Fruit fly (Drosophila melanogaster) whole organism, embryonic: ENCODE data around the gene CG5498.

Source experiments
- B-H1 ChIP-seq: fragments of 200-800 bp; sonication (Bioruptor generic); IDR thresholded peaks from 3 replicates; pipeline ENCODE4 v1.3.6; 2022; ENCODE audit warnings: missing biosample characterization, missing genetic modification characterization
- CG11504 ChIP-seq: fragments of 200-800 bp; sonication (Bioruptor generic); optimal IDR thresholded peaks from 3 replicates; lab custom pipeline; 2019; ENCODE audit warnings: missing biosample characterization, mild to moderate bottlenecking, missing genetic modification characterization, moderate library complexity
- CG12942 ChIP-seq: fragments of 200-800 bp; sonication (Bioruptor generic); optimal IDR thresholded peaks from 3 replicates; lab custom pipeline; 2016; ENCODE audit warnings: missing biosample characterization, missing genetic modification characterization
- CG14667 ChIP-seq: fragments of 200-800 bp; sonication (Bioruptor generic); IDR thresholded peaks from 2 replicates; pipeline ENCODE4 v1.3.6; 2022; ENCODE audit warnings: missing biosample characterization, missing genetic modification characterization
- CG18011 ChIP-seq: fragments of 200-800 bp; sonication (Bioruptor generic); optimal IDR thresholded peaks from 2 replicates; lab custom pipeline; 2017; ENCODE audit warnings: missing biosample characterization, missing genetic modification characterization, mild to moderate bottlenecking, moderate library complexity, missing genotype
- CG18599 ChIP-seq: fragments of 200-800 bp; sonication (Bioruptor generic); optimal IDR thresholded peaks from 3 replicates; lab custom pipeline; 2017; ENCODE audit warnings: missing biosample characterization, missing genetic modification characterization, mild to moderate bottlenecking, moderate library complexity, missing genetic modification reagents
- CG2116 ChIP-seq: fragments of 200-800 bp; sonication (Bioruptor generic); optimal IDR thresholded peaks from 3 replicates; lab custom pipeline; 2018; ENCODE audit warnings: missing biosample characterization, mild to moderate bottlenecking, missing genetic modification characterization
- CG2199 ChIP-seq: fragments of 200-800 bp; sonication (Bioruptor generic); IDR thresholded peaks from 3 replicates; pipeline ENCODE4 v1.3.6; 2022; ENCODE audit warnings: missing biosample characterization, missing genetic modification characterization
- CG6791 ChIP-seq: fragments of 200-800 bp; sonication (Bioruptor generic); IDR thresholded peaks from 3 replicates; pipeline ENCODE4 v1.3.6; 2022; ENCODE audit warnings: missing biosample characterization, missing genetic modification characterization; ENCODE audit not compliant: partially characterized antibody
- CG6813 ChIP-seq: fragments of 200-800 bp; sonication (Bioruptor generic); optimal IDR thresholded peaks from 2 replicates; lab custom pipeline; 2017; ENCODE audit warnings: missing biosample characterization, missing genetic modification characterization, mild to moderate bottlenecking, moderate library complexity, missing genetic modification reagents
- CG7271 ChIP-seq: fragments of 200-800 bp; sonication (Bioruptor generic); optimal IDR thresholded peaks from 2 replicates; lab custom pipeline; 2018; ENCODE audit warnings: missing biosample characterization, mild to moderate bottlenecking, missing genetic modification characterization, moderate library complexity
- CG7372 ChIP-seq: fragments of 200-800 bp; sonication (Bioruptor generic); IDR thresholded peaks from 2 replicates; pipeline ENCODE4 v1.3.6; 2022; ENCODE audit warnings: missing biosample characterization, missing genetic modification characterization
- CG7745 ChIP-seq: fragments of 200-800 bp; sonication (Bioruptor generic); optimal IDR thresholded peaks from 2 replicates; lab custom pipeline; 2018; ENCODE audit warnings: missing biosample characterization, mild to moderate bottlenecking, missing genetic modification characterization, moderate library complexity
- CG9876 ChIP-seq: fragments of 200-800 bp; sonication (Bioruptor generic); optimal IDR thresholded peaks from 2 replicates; lab custom pipeline; 2016; ENCODE audit warnings: missing biosample characterization, missing genetic modification characterization
- Dbx ChIP-seq: fragments of 200-800 bp; sonication (Bioruptor generic); IDR thresholded peaks from 3 replicates; pipeline ENCODE4 v1.3.6; 2022; ENCODE audit warnings: missing biosample characterization, missing genetic modification characterization
- Doc3 ChIP-seq: fragments of 200-800 bp; sonication (Bioruptor generic); IDR thresholded peaks from 3 replicates; pipeline ENCODE4 v1.3.6; 2022; ENCODE audit warnings: missing biosample characterization, missing genetic modification characterization; ENCODE audit not compliant: partially characterized antibody
- ERR ChIP-seq: fragments of 200-800 bp; sonication (Bioruptor generic); optimal IDR thresholded peaks from 2 replicates; lab custom pipeline; 2016; ENCODE audit warnings: missing biosample characterization, missing genetic modification characterization
- Gug ChIP-seq: fragments of 200-800 bp; sonication (Bioruptor generic); IDR thresholded peaks from 4 replicates; pipeline ENCODE4 v1.3.6; 2022; ENCODE audit warnings: missing biosample characterization, missing genetic modification characterization
- Hr39 ChIP-seq: fragments of >200 bp; optimal IDR thresholded peaks from 2 replicates; lab custom pipeline; 2017
- Hr51 ChIP-seq, 2 experiments: fragments of 200-800 bp; sonication (Bioruptor generic); optimal IDR thresholded peaks; 2 replicates in 1 of 2; 3 replicates in 1 of 2; lab custom pipeline; 2016 to 2018; ENCODE audit warnings: missing biosample characterization in 2 of 2, missing genetic modification characterization in 2 of 2, mild to moderate bottlenecking in 1 of 2, moderate library complexity in 1 of 2
- Jarid2 ChIP-seq: fragments of 200-800 bp; sonication (Bioruptor generic); optimal IDR thresholded peaks from 3 replicates; lab custom pipeline; 2017; ENCODE audit warnings: mild to moderate bottlenecking, missing biosample characterization, missing genetic modification reagents, missing genetic modification characterization
- Med ChIP-seq: fragments of 200-800 bp; sonication (Bioruptor generic); peaks from one replicate; lab custom pipeline; 2016; ENCODE audit warnings: missing biosample characterization, missing genetic modification characterization, mild to moderate bottlenecking, inconsistent platforms, moderate library complexity
- Mes4 ChIP-seq: fragments of 200-800 bp; sonication (Bioruptor generic); optimal IDR thresholded peaks from 2 replicates; lab custom pipeline; 2016; ENCODE audit warnings: missing biosample characterization, missing genetic modification characterization
- Myb ChIP-seq: fragments of 200-800 bp; sonication (Bioruptor generic); optimal IDR thresholded peaks from 2 replicates; lab custom pipeline; 2016; ENCODE audit warnings: missing biosample characterization, missing genetic modification characterization
- Optix ChIP-seq: fragments of 200-800 bp; sonication (Bioruptor generic); IDR thresholded peaks from 3 replicates; pipeline ENCODE4 v1.3.6; 2022; ENCODE audit warnings: missing biosample characterization, missing genetic modification characterization
- Poxn ChIP-seq: fragments of 200-800 bp; sonication (Bioruptor generic); IDR thresholded peaks from 2 replicates; pipeline ENCODE4 v1.3.6; 2022; ENCODE audit warnings: missing biosample characterization, missing genetic modification characterization
- Scr ChIP-seq: fragments of 200-800 bp; sonication (Bioruptor generic); IDR thresholded peaks from 2 replicates; pipeline ENCODE4 v1.3.6; 2022; ENCODE audit warnings: missing biosample characterization, missing genetic modification characterization; ENCODE audit not compliant: partially characterized antibody
- Vsx1 ChIP-seq: fragments of 200-800 bp; sonication (Bioruptor generic); optimal IDR thresholded peaks from 2 replicates; lab custom pipeline; 2017; ENCODE audit warnings: missing biosample characterization, mild to moderate bottlenecking, missing genetic modification characterization, missing genetic modification reagents
- ara ChIP-seq: fragments of 200-800 bp; sonication (Bioruptor generic); IDR thresholded peaks from 2 replicates; pipeline ENCODE4 v1.3.6; 2022; ENCODE audit warnings: missing biosample characterization, missing genetic modification characterization
- bbx ChIP-seq: fragments of 200-800 bp; sonication (Bioruptor generic); IDR thresholded peaks from 2 replicates; pipeline ENCODE4 v1.3.6; 2022; ENCODE audit warnings: missing biosample characterization, missing genetic modification characterization; ENCODE audit not compliant: partially characterized antibody
- bcd ChIP-seq: fragments of 200-800 bp; sonication (Bioruptor generic); optimal IDR thresholded peaks from 2 replicates; lab custom pipeline; 2017; ENCODE audit warnings: missing biosample characterization, mild to moderate bottlenecking, missing genetic modification characterization
- bowl ChIP-seq: fragments of 200-800 bp; sonication (Bioruptor generic); IDR thresholded peaks from 2 replicates; pipeline ENCODE4 v1.3.6; 2022; ENCODE audit warnings: missing biosample characterization, missing genetic modification characterization
- chif ChIP-seq, 2 experiments: fragments of 200-800 bp; sonication (Bioruptor generic); optimal IDR thresholded peaks; 3 replicates each; lab custom pipeline; 2016; ENCODE audit warnings: missing biosample characterization in 2 of 2, missing genetic modification characterization in 2 of 2
- corto ChIP-seq: fragments of 200-800 bp; sonication (Bioruptor generic); optimal IDR thresholded peaks from 2 replicates; lab custom pipeline; 2016; ENCODE audit warnings: missing biosample characterization, mild to moderate bottlenecking, missing genetic modification characterization, moderate library complexity
- gcm2 ChIP-seq: fragments of 200-800 bp; sonication (Bioruptor generic); optimal IDR thresholded peaks from 2 replicates; lab custom pipeline; 2016; ENCODE audit warnings: missing biosample characterization, missing genetic modification characterization
- gfzf ChIP-seq: fragments of 200-800 bp; sonication (Bioruptor generic); optimal IDR thresholded peaks from 2 replicates; lab custom pipeline; 2016; ENCODE audit warnings: missing biosample characterization, mild to moderate bottlenecking, missing genetic modification characterization, moderate library complexity
- ham ChIP-seq: fragments of 200-800 bp; sonication (Bioruptor generic); IDR thresholded peaks from 2 replicates; pipeline ENCODE4 v1.3.6; 2022; ENCODE audit warnings: missing biosample characterization, missing genetic modification characterization
- ken ChIP-seq: fragments of 200-800 bp; sonication (Bioruptor generic); IDR thresholded peaks from 3 replicates; pipeline ENCODE4 v1.3.6; 2022; ENCODE audit warnings: missing biosample characterization, missing genetic modification characterization
- luna ChIP-seq: fragments of 200-800 bp; sonication (Bioruptor generic); optimal IDR thresholded peaks from 2 replicates; lab custom pipeline; 2016; ENCODE audit warnings: missing biosample characterization, missing genetic modification characterization
- nau ChIP-seq: fragments of 200-800 bp; sonication (Bioruptor generic); optimal IDR thresholded peaks from 3 replicates; lab custom pipeline; 2017; ENCODE audit warnings: missing biosample characterization, mild to moderate bottlenecking, missing genetic modification characterization, missing genetic modification reagents
- pan ChIP-seq, 4 experiments: fragments of >200 bp in 3 of 4; fragments of 200-800 bp in 1 of 4; sonication (Bioruptor generic) in 1 of 4; optimal IDR thresholded peaks in 3 of 4; IDR thresholded peaks in 1 of 4; 2 replicates each; pipeline versions ENCODE4 v1.3.6 to Lab custom; 2017 to 2022; ENCODE audit warnings: missing biosample characterization in 2 of 4, missing genetic modification characterization in 2 of 4, mixed read lengths in 1 of 4
- pzg ChIP-seq: fragments of 200-800 bp; sonication (Bioruptor generic); optimal IDR thresholded peaks from 3 replicates; lab custom pipeline; 2018; ENCODE audit warnings: missing biosample characterization, mild to moderate bottlenecking, missing genetic modification characterization, moderate library complexity
- ranshi ChIP-seq: fragments of 200-800 bp; sonication (Bioruptor generic); IDR thresholded peaks from 2 replicates; pipeline ENCODE4 v1.3.6; 2022; ENCODE audit warnings: missing biosample characterization, missing genetic modification characterization
- ro ChIP-seq: fragments of 200-800 bp; sonication (Bioruptor generic); IDR thresholded peaks from 2 replicates; pipeline ENCODE4 v1.3.6; 2022; ENCODE audit warnings: missing biosample characterization, missing genetic modification characterization
- sc ChIP-seq, 3 experiments: fragments of >200 bp in 2 of 3; fragments of 200-800 bp in 1 of 3; sonication (Bioruptor generic) in 1 of 3; optimal IDR thresholded peaks; 2 replicates in 2 of 3; 3 replicates in 1 of 3; lab custom pipeline; 2017; ENCODE audit warnings: mild to moderate bottlenecking in 1 of 3, missing biosample characterization in 1 of 3, missing genetic modification characterization in 1 of 3, missing genetic modification reagents in 1 of 3
- sna ChIP-seq: fragments of 200-800 bp; sonication (Bioruptor generic); IDR thresholded peaks from 2 replicates; pipeline ENCODE4 v1.3.6; 2022; ENCODE audit warnings: missing biosample characterization, missing genetic modification characterization; ENCODE audit not compliant: partially characterized antibody
- tap ChIP-seq: fragments of 200-800 bp; optimal IDR thresholded peaks from 3 replicates; lab custom pipeline; 2019; ENCODE audit warnings: missing biosample characterization, mild to moderate bottlenecking, missing genetic modification characterization, moderate library complexity
- toy ChIP-seq: fragments of 200-800 bp; sonication (Bioruptor generic); IDR thresholded peaks from 2 replicates; pipeline ENCODE4 v1.3.6; 2022; ENCODE audit warnings: missing biosample characterization, missing genetic modification characterization
- yki ChIP-seq: fragments of >200 bp; optimal IDR thresholded peaks from 3 replicates; lab custom pipeline; 2018
- z ChIP-seq: fragments of 200-800 bp; sonication (Bioruptor generic); IDR thresholded peaks from 3 replicates; pipeline ENCODE4 v1.3.6; 2022; ENCODE audit warnings: missing biosample characterization, missing genetic modification characterization

The CG5498 gene

dm6 chr3L:20427449-20427848 is 43.5 kb upstream of the CG5498 start, which contains the start of gene CG5274 (continued):
- TF ChIP-seq bbx (GFP tag; lab: Robert Waterston, UW) (peak; percentile 52; the same call in 1 of the 2 replicates), bcd (GFP tag; lab: Kevin White, UChicago) (no peak), Gug (no peak), CG12942 (GFP tag; lab: Kevin White, UChicago) (no peak), sna (GFP tag; lab: Robert Waterston, UW) (0 out of 2 replicates have a peak, but pooled peaks have one; percentile 26), Hr51 (GFP tag; optimal IDR thresholded peaks at IDR 0.05; lab: Kevin White, UChicago) (no peak), Hr39 (lab: Kevin White, UChicago) (no peak), luna (no peak), ken (GFP tag; lab: Robert Waterston, UW) (no peak), Myb (GFP tag; lab: Kevin White, UChicago) (peak; percentile 62), Med (peak; percentile 13), Vsx1 (GFP tag; lab: Kevin White, UChicago) (no peak), corto (GFP tag; lab: Kevin White, UChicago) (no peak), pzg (GFP tag; lab: Kevin White, UChicago) (peak; percentile 51), ranshi (GFP tag; lab: Robert Waterston, UW) (no peak), B-H1 (no peak), CG14667 (GFP tag; lab: Robert Waterston, UW) (no peak), Mes4 (GFP tag; lab: Kevin White, UChicago) (no peak), CG9876 (GFP tag; lab: Kevin White, UChicago) (no peak), CG6791 (GFP tag; lab: Robert Waterston, UW) (peak; percentile 70), nau (no peak), ro (GFP tag; lab: Robert Waterston, UW) (no peak), tap (tag; lab: Kevin White, UChicago) (no peak), pan (optimal IDR thresholded peaks at IDR 0.05; lab: Kevin White, UChicago) (no peak), pan (GFP tag; optimal IDR thresholded peaks at IDR 0.05 in 1 of 2, IDR thresholded peaks at IDR 0.05 in 1 of 2) (no peak), Jarid2 (GFP tag; lab: Kevin White, UChicago) (no peak), yki (lab: Kevin White, UChicago) (no peak), bowl (GFP tag; lab: Robert Waterston, UW) (no peak), CG2199 (no peak), CG11504 (tag; lab: Kevin White, UChicago) (no peak), toy (GFP tag; lab: Robert Waterston, UW) (no peak), Poxn (no peak), ERR (GFP tag; lab: Kevin White, UChicago) (no peak), Dbx (GFP tag; lab: Robert Waterston, UW) (no peak), CG7372 (GFP tag; lab: Robert Waterston, UW) (no peak), CG18011 (GFP tag; lab: Kevin White, UChicago) (no peak), ara (GFP tag; lab: Robert Waterston, UW) (no peak), CG7271 (tag; lab: Kevin White, UChicago) (no peak), CG2116 (GFP tag; lab: Kevin White, UChicago) (no peak), CG18599 (GFP tag; lab: Kevin White, UChicago) (no peak), sc (optimal IDR thresholded peaks at IDR 0.05; lab: Kevin White, UChicago) (no peak), sc (GFP tag; optimal IDR thresholded peaks at IDR 0.05; lab: Kevin White, UChicago) (no peak), CG7745 (tag; lab: Kevin White, UChicago) (no peak), Optix (GFP tag; lab: Robert Waterston, UW) (no peak), ham (no peak), Scr (GFP tag; lab: Robert Waterston, UW) (peak; percentile 42), Doc3 (GFP tag; lab: Robert Waterston, UW) (peak; percentile 30; the same call in 1 of the 3 replicates), chif (GFP tag; optimal IDR thresholded peaks at IDR 0.05; lab: Kevin White, UChicago) (no peak), CG6813 (no peak), gfzf (GFP tag; lab: Kevin White, UChicago) (peak; percentile 52), z (GFP tag; lab: Robert Waterston, UW) (no peak), gcm2 (GFP tag; lab: Kevin White, UChicago) (no peak)
